Fruit fly (Drosophila melanogaster): ENCODE measurements around the gene CG4935.

The CG4935 gene

dm6 chr2L:16251598-16252131, 10.3 kb upstream of the CG4935 start, which contains the start of gene CG46309 (continued):
- TF ChIP-seq Xbp1 (GFP tag; optimal IDR thresholded peaks at IDR 0.05) = no peak
- TF ChIP-seq CG17359 (tag; optimal IDR thresholded peaks at IDR 0.05) = peak; percentile 26
- TF ChIP-seq CG9727 (GFP tag; optimal IDR thresholded peaks at IDR 0.05) = no peak
- peak; percentile 86 for TF ChIP-seq Dll (GFP tag; IDR thresholded peaks at IDR 0.05; ENCODE audit: partially characterized antibody)
- no peak for TF ChIP-seq Chrac-16 (GFP tag; optimal IDR thresholded peaks at IDR 0.05)
- no peak for TF ChIP-seq ERR (GFP tag; optimal IDR thresholded peaks at IDR 0.05)
- TF ChIP-seq grn (GFP tag; optimal IDR thresholded peaks at IDR 0.05) = peak; percentile 79
- TF ChIP-seq gem (tag; optimal IDR thresholded peaks at IDR 0.05) = peak; percentile 72
- TF ChIP-seq pho (GFP tag; optimal IDR thresholded peaks at IDR 0.05) = peak; percentile 48
- TF ChIP-seq Oaz (GFP tag; IDR thresholded peaks at IDR 0.05) = no peak
- peak; percentile 85 for TF ChIP-seq sens (GFP tag)
- peak; percentile 21 for TF ChIP-seq Asciz (GFP tag; optimal IDR thresholded peaks at IDR 0.05)
- peak; percentile 9 for TF ChIP-seq CG6254 (GFP tag; optimal IDR thresholded peaks at IDR 0.05)
- peak; percentile 17 for TF ChIP-seq CG6765 (GFP tag; optimal IDR thresholded peaks at IDR 0.05)
- no peak for TF ChIP-seq mirr (GFP tag; optimal IDR thresholded peaks at IDR 0.05)
- no peak for TF ChIP-seq CG6689 (GFP tag; IDR thresholded peaks at IDR 0.05)
- TF ChIP-seq Oli (tag; optimal IDR thresholded peaks at IDR 0.05) = no peak
- TF ChIP-seq tna (GFP tag; IDR thresholded peaks at IDR 0.05; ENCODE audit: partially characterized antibody) = peak; percentile 99
- peak; percentile 25 for TF ChIP-seq Ssrp (tag; optimal IDR thresholded peaks at IDR 0.05)
- TF ChIP-seq p53 (GFP tag; optimal IDR thresholded peaks at IDR 0.05) = peak; percentile 25
- peak; percentile 72 for TF ChIP-seq BtbVII (GFP tag; optimal IDR thresholded peaks at IDR 0.05)
- peak; percentile 76; the same call in 1 of the 3 replicates for TF ChIP-seq row (GFP tag; IDR thresholded peaks at IDR 0.05)
- no peak for TF ChIP-seq CG13894 (tag; optimal IDR thresholded peaks at IDR 0.05)
- peak; percentile 21 for TF ChIP-seq tio (GFP tag; optimal IDR thresholded peaks at IDR 0.05)
- peak; percentile 29 for TF ChIP-seq Hmr (GFP tag; optimal IDR thresholded peaks at IDR 0.05)
- peak; percentile 25 for TF ChIP-seq pzg (GFP tag; optimal IDR thresholded peaks at IDR 0.05)
- no peak for TF ChIP-seq CG8765 (GFP tag; IDR thresholded peaks at IDR 0.05)
- TF ChIP-seq NK7.1 (GFP tag; optimal IDR thresholded peaks at IDR 0.05) = no peak
- no peak for TF ChIP-seq CG11247 (GFP tag; IDR thresholded peaks at IDR 0.05)
- TF ChIP-seq gro (GFP tag; optimal IDR thresholded peaks at IDR 0.05) = peak; percentile 25
- no peak for TF ChIP-seq otp (GFP tag; IDR thresholded peaks at IDR 0.05)
- TF ChIP-seq vfl (GFP tag; optimal IDR thresholded peaks at IDR 0.05) = peak; percentile 45
- peak; percentile 43 for TF ChIP-seq Fer1 (GFP tag; optimal IDR thresholded peaks at IDR 0.05)
- peak; percentile 89; the same call in 2 of the 3 replicates for TF ChIP-seq hb (GFP tag; IDR thresholded peaks at IDR 0.05; ENCODE audit: partially characterized antibody)
- TF ChIP-seq CG17802 (tag; optimal IDR thresholded peaks at IDR 0.05) = no peak
- no peak for TF ChIP-seq Hr3 (GFP tag; optimal IDR thresholded peaks at IDR 0.05)
- no peak for TF ChIP-seq Fer2 (tag; optimal IDR thresholded peaks at IDR 0.05)
- TF ChIP-seq gsb-n (tag; optimal IDR thresholded peaks at IDR 0.05) = peak; percentile 12
- no peak for TF ChIP-seq sd (tag; optimal IDR thresholded peaks at IDR 0.05)
- TF ChIP-seq CG12155 (GFP tag; optimal IDR thresholded peaks at IDR 0.05) = peak; percentile 35
- TF ChIP-seq Myb (GFP tag; optimal IDR thresholded peaks at IDR 0.05) = peak; percentile 73
- no peak for TF ChIP-seq D19B (GFP tag; optimal IDR thresholded peaks at IDR 0.05)
- TF ChIP-seq CG12236 (GFP tag; optimal IDR thresholded peaks at IDR 0.05) = no peak
- TF ChIP-seq Bdp1 (GFP tag; optimal IDR thresholded peaks at IDR 0.05) = no peak
- TF ChIP-seq vnd (GFP tag; IDR thresholded peaks at IDR 0.05; ENCODE audit: partially characterized antibody) = peak; percentile 87; the same call in 2 of the 3 replicates
- no peak for TF ChIP-seq Dad (GFP tag; optimal IDR thresholded peaks at IDR 0.05)
- TF ChIP-seq ken (GFP tag; IDR thresholded peaks at IDR 0.05) = no peak
- TF ChIP-seq dm (GFP tag; optimal IDR thresholded peaks at IDR 0.05) = no peak
- no peak for TF ChIP-seq CG2202 (tag; optimal IDR thresholded peaks at IDR 0.05)
- TF ChIP-seq Six4 (GFP tag; optimal IDR thresholded peaks at IDR 0.05) = peak; percentile 28
- TF ChIP-seq Antp (GFP tag; optimal IDR thresholded peaks at IDR 0.05) = no peak
